Worm (Caenorhabditis elegans) whole organism, L2 larva: Measurements from ENCODE around the gene mnp-1.

Experiments
- Y55F3AM.14 ChIP-seq: fragments of 200-800 bp; sonication (Bioruptor generic); optimal IDR thresholded peaks from 2 replicates; lab custom pipeline; 2018; ENCODE audit warnings: mild to moderate bottlenecking, missing genetic modification characterization, missing compliant biosample characterization
- ZK546.5 ChIP-seq: sonication (generic microtip); optimal IDR thresholded peaks from 2 replicates; lab custom pipeline; 2017; ENCODE audit warnings: missing biosample characterization, missing genetic modification characterization
- aly-2 ChIP-seq: fragments of 150-350 bp; optimal IDR thresholded peaks from 2 replicates; lab custom pipeline; 2014; ENCODE audit warnings: missing biosample characterization, missing genetic modification characterization
- ama-1 ChIP-seq: fragments of 150-350 bp; optimal IDR thresholded peaks from 2 replicates; lab custom pipeline; 2018; ENCODE audit warnings: inconsistent platforms
- blmp-1 ChIP-seq: sonication (generic microtip); optimal IDR thresholded peaks from 2 replicates; lab custom pipeline; 2017; ENCODE audit warnings: missing genetic modification characterization, mild to moderate bottlenecking, missing compliant biosample characterization, antibody characterized with exemption, moderate library complexity; ENCODE audit not compliant: insufficient read depth
- egl-27 ChIP-seq: sonication (generic microtip); optimal IDR thresholded peaks from 3 replicates; lab custom pipeline; 2017; ENCODE audit warnings: missing biosample characterization, missing genetic modification reagents, missing genetic modification characterization
- elt-1 ChIP-seq: fragments of 150-350 bp; optimal IDR thresholded peaks from 2 replicates; lab custom pipeline; 2014; ENCODE audit warnings: missing biosample characterization, missing genetic modification characterization
- fos-1 ChIP-seq: fragments of 150-350 bp; optimal IDR thresholded peaks from 2 replicates; lab custom pipeline; 2014; ENCODE audit warnings: missing biosample characterization, missing genetic modification characterization
- lsy-2 ChIP-seq, 2 experiments: fragments of 150-350 bp in 1 of 2; sonication (generic microtip) in 1 of 2; optimal IDR thresholded peaks; 2 replicates each; lab custom pipeline; 2014 to 2017; ENCODE audit warnings: missing biosample characterization in 2 of 2, missing genetic modification characterization in 2 of 2
- nhr-10 ChIP-seq: sonication (generic microtip); optimal IDR thresholded peaks from 2 replicates; lab custom pipeline; 2017; ENCODE audit warnings: missing biosample characterization, missing genetic modification characterization
- nhr-11 ChIP-seq: fragments of 150-350 bp; optimal IDR thresholded peaks from 2 replicates; lab custom pipeline; 2014; ENCODE audit warnings: missing biosample characterization, missing genetic modification characterization
- snpc-4 ChIP-seq: fragments of 150-350 bp; optimal IDR thresholded peaks from 2 replicates; lab custom pipeline; 2014; ENCODE audit warnings: missing biosample characterization, missing genetic modification characterization
- unc-55 ChIP-seq: fragments of 150-350 bp; sonication (generic microtip); optimal IDR thresholded peaks from 3 replicates; lab custom pipeline; 2014; ENCODE audit warnings: missing biosample characterization, missing genetic modification reagents, missing genetic modification characterization
- ztf-4 ChIP-seq: fragments of 150-350 bp; optimal IDR thresholded peaks from 2 replicates; lab custom pipeline; 2014; ENCODE audit warnings: missing biosample characterization, missing genetic modification characterization

- TF ChIP-seq nhr-11 (tag; lab: Kevin White, UChicago) (no peak), snpc-4 (tag; lab: Kevin White, UChicago) (peak; percentile 35), ztf-4 (peak; percentile 11), aly-2 (tag; lab: Kevin White, UChicago) (no peak), lsy-2 (tag; optimal IDR thresholded peaks at IDR 0.05; lab: Kevin White, UChicago) (peak; percentile 52 to 91), ama-1 (lab: Kevin White, UChicago) (peak; percentile 58), egl-27 (tag; lab: Kevin White, UChicago) (no peak), nhr-10 (tag; lab: Kevin White, UChicago) (no peak), fos-1 (tag; lab: Kevin White, UChicago) (peak; percentile 73), unc-55 (GFP tag; lab: Kevin White, UChicago) (peak; percentile 92), ZK546.5 (tag; lab: Kevin White, UChicago) (no peak), Y55F3AM.14 (no peak), elt-1 (tag; lab: Kevin White, UChicago) (no peak), blmp-1 (tag; lab: Kevin White, UChicago) (no peak)
Observed at ce11 chrIII:4313061-4313962, 43.1 kb upstream of the mnp-1 start, which contains the start of the genes evl-14 and dcn-1.
